Worm (Caenorhabditis elegans) whole organism, L4 larva: Measurements from ENCODE around the gene best-24.

Experiments
- fos-1 ChIP-seq: fragments of 150-350 bp; optimal IDR thresholded peaks from 2 replicates; lab custom pipeline; 2014; ENCODE audit warnings: missing biosample characterization, missing genetic modification characterization
- jun-1 ChIP-seq: fragments of 150-350 bp; optimal IDR thresholded peaks from 2 replicates; lab custom pipeline; 2014; ENCODE audit warnings: missing biosample characterization, missing genetic modification reagents, missing genetic modification characterization
- lin-15B ChIP-seq: fragments of 150-350 bp; sonication (generic microtip); optimal IDR thresholded peaks from 3 replicates; lab custom pipeline; 2014; ENCODE audit warnings: missing biosample characterization, missing genetic modification characterization
- mep-1 ChIP-seq: fragments of 150-350 bp; sonication (generic microtip); optimal IDR thresholded peaks from 3 replicates; lab custom pipeline; 2014; ENCODE audit warnings: missing biosample characterization, missing genetic modification characterization
- nhr-11 ChIP-seq: fragments of 150-350 bp; optimal IDR thresholded peaks from 2 replicates; lab custom pipeline; 2014; ENCODE audit warnings: missing biosample characterization, missing genetic modification characterization
- nhr-42 ChIP-seq: fragments of 200-800 bp; sonication (Bioruptor generic); IDR thresholded peaks from 2 replicates; pipeline ENCODE4 v1.3.6; 2022; ENCODE audit warnings: missing genetic modification characterization, missing compliant biosample characterization
- unc-130 ChIP-seq: sonication (generic microtip); optimal IDR thresholded peaks from 2 replicates; lab custom pipeline; 2016; ENCODE audit warnings: missing genetic modification reagents, missing genetic modification characterization, missing compliant biosample characterization

- TF ChIP-seq unc-130 (GFP tag; lab: Kevin White, UChicago) (no peak), nhr-11 (tag; lab: Kevin White, UChicago) (no peak), nhr-42 (GFP tag; lab: Robert Waterston, UW) (no peak), fos-1 (tag; lab: Kevin White, UChicago) (no peak), mep-1 (tag; lab: Kevin White, UChicago) (no peak), lin-15B (tag; lab: Kevin White, UChicago) (no peak), jun-1 (tag; lab: Kevin White, UChicago) (no peak)
These were observed 8.4 kb downstream of the best-24 start, which contains the start of gene ZK688.1 for ce11 chrIII:7909263-7909662.
